Fruit fly (Drosophila melanogaster): ENCODE measurements around the gene Kap-alpha3.

The Kap-alpha3 gene

DNA sequence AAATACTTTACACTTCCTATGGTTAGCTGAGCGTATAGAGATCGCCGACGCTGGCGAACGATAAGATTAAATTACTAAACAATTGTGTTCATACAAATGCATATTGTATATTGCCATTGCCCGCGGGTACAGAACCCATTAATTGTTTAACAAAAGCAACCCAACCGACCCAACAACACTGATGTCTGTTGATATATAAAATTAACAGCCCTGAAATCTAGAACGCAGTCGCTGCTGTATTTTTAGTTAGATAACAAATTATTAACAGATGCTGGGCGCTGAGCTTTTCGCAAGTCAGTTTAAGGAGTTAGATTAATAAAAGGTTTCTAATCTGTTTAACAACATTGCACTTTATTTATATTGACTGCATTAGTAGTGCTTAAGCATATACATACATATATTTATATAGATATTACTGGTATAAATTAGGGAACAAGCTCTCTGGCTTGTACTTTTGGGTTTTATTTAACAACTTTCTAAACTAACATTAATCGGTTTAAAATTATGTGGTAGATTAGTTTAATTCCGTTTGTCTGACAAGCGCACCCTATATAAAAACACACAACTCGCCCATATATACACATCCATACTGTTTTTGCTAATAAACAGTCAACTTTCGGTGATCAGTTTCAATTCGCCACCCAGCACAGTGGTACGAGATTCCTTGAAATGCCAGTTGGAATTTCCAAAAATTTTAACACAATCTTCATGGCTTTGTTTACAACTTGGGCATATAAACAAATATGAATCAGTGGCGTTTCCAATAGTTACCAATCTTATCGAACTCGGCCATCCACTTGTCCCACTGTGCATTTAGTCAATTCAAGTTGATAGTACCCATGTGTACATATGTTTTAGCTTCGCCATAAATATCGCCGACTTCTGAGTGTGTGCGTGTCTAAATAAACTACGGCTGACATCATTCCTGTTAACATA lies 49.4 kb downstream of the Kap-alpha3 start (continued):
- TF ChIP-seq Nf-YB (GFP tag; optimal IDR thresholded peaks at IDR 0.05) (peak; percentile 24), NK7.1 (GFP tag; optimal IDR thresholded peaks at IDR 0.05) (peak; percentile 86), CG16815 (GFP tag; optimal IDR thresholded peaks at IDR 0.05) (peak; percentile 52), hkb (optimal IDR thresholded peaks at IDR 0.05) (no peak), hkb (GFP tag; IDR thresholded peaks at IDR 0.05) (peak; percentile 93), C15 (GFP tag; IDR thresholded peaks at IDR 0.05) (peak; percentile 84; the same call in 2 of the 3 replicates), Max (GFP tag; optimal IDR thresholded peaks at IDR 0.05) (peak; percentile 85), ash1 (GFP tag; optimal IDR thresholded peaks at IDR 0.05) (peak; percentile 75), CG34376 (GFP tag; optimal IDR thresholded peaks at IDR 0.05) (peak; percentile 91), dati (GFP tag; IDR thresholded peaks at IDR 0.05) (peak; percentile 68), CG10209 (GFP tag; optimal IDR thresholded peaks at IDR 0.05) (peak; percentile 73), CG17385 (GFP tag; optimal IDR thresholded peaks at IDR 0.05) (peak; percentile 77), Hmx (GFP tag; optimal IDR thresholded peaks at IDR 0.05) (peak; percentile 73), her (GFP tag; optimal IDR thresholded peaks at IDR 0.05) (peak; percentile 94), CG1602 (GFP tag; optimal IDR thresholded peaks at IDR 0.05) (peak; percentile 63), CG14667 (GFP tag; IDR thresholded peaks at IDR 0.05) (peak; percentile 76), Dfd (GFP tag; optimal IDR thresholded peaks at IDR 0.05) (no peak), Pdp1 (GFP tag; optimal IDR thresholded peaks at IDR 0.05) (peak; percentile 87 to 93), chinmo (GFP tag; IDR thresholded peaks at IDR 0.05; ENCODE audit: partially characterized antibody) (peak; percentile 83; the same call in 3 of the 4 replicates), Bgb (GFP tag; IDR thresholded peaks at IDR 0.05; ENCODE audit: partially characterized antibody) (peak; percentile 39; the same call in 1 of the 2 replicates), Antp (GFP tag; optimal IDR thresholded peaks at IDR 0.05) (peak; percentile 95), run (tag; optimal IDR thresholded peaks at IDR 0.05) (peak; percentile 52), B-H2 (GFP tag; optimal IDR thresholded peaks at IDR 0.05) (peak; percentile 53), D19A (tag; optimal IDR thresholded peaks at IDR 0.05) (no peak), CG14860 (GFP tag; IDR thresholded peaks at IDR 0.05; ENCODE audit: partially characterized antibody) (no peak), Taf1 (GFP tag; IDR thresholded peaks at IDR 0.05) (peak; percentile 89), CG13894 (tag; optimal IDR thresholded peaks at IDR 0.05) (peak; percentile 88), phol (tag; optimal IDR thresholded peaks at IDR 0.05) (peak; percentile 75), row (GFP tag; IDR thresholded peaks at IDR 0.05) (peak; percentile 84), CG14050 (GFP tag; IDR thresholded peaks at IDR 0.05) (peak; percentile 56), Hr39 (optimal IDR thresholded peaks at IDR 0.05) (no peak), CG7839 (tag; optimal IDR thresholded peaks at IDR 0.05) (peak; percentile 92), Nf-YA (GFP tag; IDR thresholded peaks at IDR 0.05) (peak; percentile 79), Doc2 (GFP tag; IDR thresholded peaks at IDR 0.05) (peak; percentile 83), kah (GFP tag; optimal IDR thresholded peaks at IDR 0.05) (peak; percentile 58), Atf6 (GFP tag; IDR thresholded peaks at IDR 0.05) (peak; percentile 87), ab (GFP tag; optimal IDR thresholded peaks at IDR 0.05) (peak; percentile 65), ase (GFP tag; IDR thresholded peaks at IDR 0.05) (peak; percentile 85), CG13123 (GFP tag; optimal IDR thresholded peaks at IDR 0.05) (peak; percentile 48), Optix (GFP tag; IDR thresholded peaks at IDR 0.05) (peak; percentile 74), CG13287 (GFP tag; IDR thresholded peaks at IDR 0.05; ENCODE audit: partially characterized antibody) (no peak), sd (tag; optimal IDR thresholded peaks at IDR 0.05) (peak; percentile 85), chm (GFP tag; IDR thresholded peaks at IDR 0.05) (peak; percentile 90), kay (GFP tag; optimal IDR thresholded peaks at IDR 0.05) (peak; percentile 86), CG33213 (GFP tag; optimal IDR thresholded peaks at IDR 0.05) (peak; percentile 89), Hr3 (GFP tag; optimal IDR thresholded peaks at IDR 0.05) (peak; percentile 64), CG8388 (GFP tag; optimal IDR thresholded peaks at IDR 0.05) (no peak), Dp (GFP tag; optimal IDR thresholded peaks at IDR 0.05) (no peak), stc (GFP tag; IDR thresholded peaks at IDR 0.05) (peak; percentile 90)

Measured in whole organism, embryonic.